Worm (Caenorhabditis elegans) whole organism, young adult: ENCODE measurements around the gene C04E6.5.

Experiments used
- egrh-3 ChIP-seq: fragments of 200-800 bp; sonication (Bioruptor generic); IDR thresholded peaks from 2 replicates; pipeline ENCODE4 v1.3.6; 2022; ENCODE audit warnings: missing genetic modification reagents, missing genetic modification characterization, missing compliant biosample characterization
- nfya-2 ChIP-seq: fragments of 200-800 bp; sonication (Bioruptor generic); IDR thresholded peaks from 2 replicates; pipeline ENCODE4 v1.3.6; 2022; ENCODE audit warnings: missing genetic modification reagents, missing genetic modification characterization, missing compliant biosample characterization
- nhr-80 ChIP-seq: sonication (generic microtip); optimal IDR thresholded peaks from 2 replicates; lab custom pipeline; 2016; ENCODE audit warnings: missing genetic modification characterization, missing compliant biosample characterization

- TF ChIP-seq nhr-80 (tag; lab: Kevin White, UChicago) (no peak), egrh-3 (no peak), nfya-2 (GFP tag; lab: Robert Waterston, UW) (no peak)
Measured at ce11 chrV:5901833-5902232, at the start of gene C04E6.5.
